Worm (Caenorhabditis elegans) whole organism, early embryonic: ENCODE data around the gene wip-1.
"Not testable (repeated sequence)": the region's sequence is repeated elsewhere in the genome, so short reads cannot be mapped to it uniquely, and the experiment has no call there.

Experiments
- B0310.2 ChIP-seq: sonication (generic microtip); optimal IDR thresholded peaks from 2 replicates; lab custom pipeline; 2016; ENCODE audit warnings: mild to moderate bottlenecking, missing genetic modification characterization, missing compliant biosample characterization
- F13C5.2 ChIP-seq: sonication (generic microtip); optimal IDR thresholded peaks from 2 replicates; lab custom pipeline; 2017; ENCODE audit warnings: mild to moderate bottlenecking, missing genetic modification characterization, inconsistent platforms, missing compliant biosample characterization
- aly-1 ChIP-seq: sonication (generic microtip); optimal IDR thresholded peaks from 2 replicates; lab custom pipeline; 2016; ENCODE audit warnings: missing genetic modification characterization, missing compliant biosample characterization
- ama-1 ChIP-seq: fragments of 150-350 bp; optimal IDR thresholded peaks from 2 replicates; lab custom pipeline; 2014
- ceh-13 ChIP-seq: fragments of 200-800 bp; sonication (Bioruptor generic); optimal IDR thresholded peaks from 2 replicates; lab custom pipeline; 2018; ENCODE audit warnings: mild to moderate bottlenecking, missing genetic modification characterization, missing compliant biosample characterization
- ceh-36 ChIP-seq: sonication (generic microtip); optimal IDR thresholded peaks from 2 replicates; lab custom pipeline; 2016; ENCODE audit warnings: missing genetic modification characterization, inconsistent platforms, missing compliant biosample characterization
- ets-7 ChIP-seq: sonication (generic microtip); optimal IDR thresholded peaks from 2 replicates; lab custom pipeline; 2016; ENCODE audit warnings: missing genotype, missing genetic modification characterization, missing compliant biosample characterization
- flt-1 ChIP-seq: fragments of 200-800 bp; sonication (Bioruptor generic); IDR thresholded peaks from 2 replicates; pipeline ENCODE4 v1.3.6; 2022; ENCODE audit warnings: missing genetic modification characterization, missing compliant biosample characterization
- hmbx-1 ChIP-seq: sonication (generic microtip); optimal IDR thresholded peaks from 2 replicates; lab custom pipeline; 2016; ENCODE audit warnings: mild to moderate bottlenecking, missing genetic modification characterization, missing compliant biosample characterization
- hmg-4 ChIP-seq: fragments of 200-800 bp; sonication (Bioruptor generic); optimal IDR thresholded peaks from 2 replicates; lab custom pipeline; 2018; ENCODE audit warnings: mild to moderate bottlenecking, missing genetic modification characterization, missing compliant biosample characterization
- hnd-1 ChIP-seq: sonication (generic microtip); optimal IDR thresholded peaks from 2 replicates; lab custom pipeline; 2016; ENCODE audit warnings: missing genetic modification characterization, missing compliant biosample characterization
- pes-1 ChIP-seq: fragments of 200-800 bp; sonication (Bioruptor generic); IDR thresholded peaks from 2 replicates; pipeline ENCODE4 v1.3.6; 2022; ENCODE audit warnings: missing genetic modification reagents, missing genetic modification characterization, missing compliant biosample characterization
- scrt-1 ChIP-seq: fragments of 200-800 bp; sonication (Bioruptor generic); IDR thresholded peaks from 2 replicates; pipeline ENCODE4 v1.3.6; 2022; ENCODE audit warnings: missing genetic modification characterization, missing compliant biosample characterization
- sea-1 ChIP-seq: fragments of 200-800 bp; sonication (Bioruptor generic); conservative IDR thresholded peaks from 2 replicates; pipeline ENCODE4 v1.3.6; 2022; ENCODE audit warnings: missing genetic modification characterization, missing compliant biosample characterization
- tbx-11 ChIP-seq: fragments of 200-800 bp; sonication (Bioruptor generic); IDR thresholded peaks from 2 replicates; pipeline ENCODE4 v1.3.6; 2022; ENCODE audit warnings: missing genetic modification characterization, missing compliant biosample characterization
- tbx-37 ChIP-seq: fragments of 200-800 bp; sonication (Bioruptor generic); conservative IDR thresholded peaks from 2 replicates; pipeline ENCODE4 v1.3.6; 2022; ENCODE audit warnings: missing genetic modification reagents, missing genetic modification characterization, missing compliant biosample characterization
- tra-4 ChIP-seq: sonication (generic microtip); optimal IDR thresholded peaks from 2 replicates; lab custom pipeline; 2017; ENCODE audit warnings: missing genetic modification characterization, missing compliant biosample characterization

Gene wip-1

ce11 chrIII:5047740-5048139 lies 29.3 kb downstream of the wip-1 start, which contains the start of gene C45G9.5:
TSS of gene C45G9.5 (plus strand) at chrIII:5048117.
- TF ChIP-seq scrt-1 (GFP tag; lab: Robert Waterston, UW) (no peak), aly-1 (no peak), F13C5.2 (no peak), B0310.2 (no peak), tbx-11 (no peak), hmbx-1 (no peak), ceh-36 (no peak), tra-4 (tag; lab: Kevin White, UChicago) (no peak), ama-1 (no peak), pes-1 (GFP tag; lab: Robert Waterston, UW) (no peak), ceh-13 (GFP tag; lab: Kevin White, UChicago) (no peak), ets-7 (tag; lab: Kevin White, UChicago) (no peak), tbx-37 (GFP tag; lab: Robert Waterston, UW) (no peak), sea-1 (no peak), flt-1 (GFP tag; lab: Robert Waterston, UW) (no peak)

- no peak for TF ChIP-seq aly-1
- no peak for TF ChIP-seq hmbx-1
- no peak for TF ChIP-seq hmg-4 (GFP tag; lab: Kevin White, UChicago)
- TF ChIP-seq ets-7 (tag; lab: Kevin White, UChicago), result no peak
- no peak for TF ChIP-seq F13C5.2
- no peak for TF ChIP-seq tra-4 (tag; lab: Kevin White, UChicago)
- no peak for TF ChIP-seq ama-1
- TF ChIP-seq ceh-36, result no peak
- TF ChIP-seq tbx-37 (GFP tag; lab: Robert Waterston, UW), result no peak
- TF ChIP-seq pes-1 (GFP tag; lab: Robert Waterston, UW), result no peak
- no peak for TF ChIP-seq sea-1
- TF ChIP-seq scrt-1 (GFP tag; lab: Robert Waterston, UW), result no peak
- TF ChIP-seq ceh-13 (GFP tag; lab: Kevin White, UChicago), result no peak
- TF ChIP-seq B0310.2, result no peak
- no peak for TF ChIP-seq flt-1 (GFP tag; lab: Robert Waterston, UW)
- no peak for TF ChIP-seq hnd-1 (tag; lab: Kevin White, UChicago)
- TF ChIP-seq tbx-11, result no peak
These were observed 33.5 kb downstream of the wip-1 start, which contains the start of gene C45G9.15 for ce11 chrIII:5051949-5052348. TSS of gene C45G9.15 (minus strand) at chrIII:5052049.

DNA sequence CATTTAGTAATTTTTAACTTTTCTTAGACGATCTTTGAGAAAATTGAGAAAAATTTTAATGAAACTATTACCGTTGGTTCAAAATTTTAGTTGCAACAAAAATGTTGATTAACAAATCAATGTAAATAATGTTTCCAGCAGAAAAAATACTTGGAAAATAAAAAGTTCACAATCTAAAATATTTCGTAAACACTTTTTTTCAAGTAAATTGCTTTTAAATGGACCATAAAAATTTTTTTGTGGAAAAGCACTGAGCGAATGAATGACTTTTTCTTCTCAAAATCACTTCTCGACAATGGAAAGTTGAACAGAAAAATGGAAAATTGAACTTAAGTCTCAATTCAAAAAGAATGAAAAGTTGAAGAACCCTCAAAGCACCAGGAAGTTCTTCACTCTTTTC lies 35.1 kb downstream of the wip-1 start, which contains the start of gene C45G9.8:
C45G9.8 (minus strand) TSS at position 101 of the 400 bp plus-strand sequence.
- TF ChIP-seq tbx-11 (no peak), ama-1 (no peak), ets-7 (tag; lab: Kevin White, UChicago) (no peak), tra-4 (tag; lab: Kevin White, UChicago) (no peak), sea-1 (no peak), B0310.2 (no peak), aly-1 (no peak), F13C5.2 (no peak), hnd-1 (tag; lab: Kevin White, UChicago) (no peak)

DNA sequence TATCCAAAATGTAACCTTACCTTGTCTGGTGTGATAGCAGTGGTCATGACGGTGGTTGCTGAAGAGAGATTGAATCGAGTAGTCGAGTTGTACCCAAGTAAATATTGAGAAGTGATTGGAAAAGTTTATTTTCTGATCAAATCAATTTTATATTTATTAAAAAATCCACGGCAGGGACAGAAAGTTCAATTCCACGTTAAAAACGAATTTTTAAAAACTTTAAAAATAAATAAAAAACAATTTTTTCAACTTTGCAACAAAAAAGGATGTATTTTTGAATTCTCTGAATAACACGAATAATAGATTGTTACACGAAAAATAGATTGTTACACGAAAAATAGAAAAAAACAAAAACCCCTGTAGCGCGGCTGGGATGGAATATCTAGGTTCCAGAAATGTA lies 37.3 kb downstream of the wip-1 start, which contains the start of gene C45G9.9:
C45G9.9 (minus strand) TSS at position 101 of the 400 bp plus-strand sequence.
- not testable (repeated sequence) for TF ChIP-seq tbx-37 (GFP tag; lab: Robert Waterston, UW); flt-1 (GFP tag; lab: Robert Waterston, UW); ets-7 (tag; lab: Kevin White, UChicago)

ce11 chrIII:5061798-5062197 lies 43.4 kb downstream of the wip-1 start, which contains the start of gene C45G9.10:
TSS of gene C45G9.10 (minus strand) at chrIII:5061898.
- TF ChIP-seq ceh-36, result no peak
- no peak for TF ChIP-seq B0310.2
- no peak for TF ChIP-seq ceh-13 (GFP tag; lab: Kevin White, UChicago)
- TF ChIP-seq hmbx-1, result no peak
- TF ChIP-seq tbx-37 (GFP tag; lab: Robert Waterston, UW), result no peak
- TF ChIP-seq aly-1, result no peak
- TF ChIP-seq pes-1 (GFP tag; lab: Robert Waterston, UW), result no peak
- TF ChIP-seq hnd-1 (tag; lab: Kevin White, UChicago), result no peak
- no peak for TF ChIP-seq flt-1 (GFP tag; lab: Robert Waterston, UW)
- TF ChIP-seq tra-4 (tag; lab: Kevin White, UChicago), result no peak
- no peak for TF ChIP-seq hmg-4 (GFP tag; lab: Kevin White, UChicago)
- TF ChIP-seq F13C5.2, result no peak
- TF ChIP-seq scrt-1 (GFP tag; lab: Robert Waterston, UW), result no peak
- no peak for TF ChIP-seq ama-1

DNA sequence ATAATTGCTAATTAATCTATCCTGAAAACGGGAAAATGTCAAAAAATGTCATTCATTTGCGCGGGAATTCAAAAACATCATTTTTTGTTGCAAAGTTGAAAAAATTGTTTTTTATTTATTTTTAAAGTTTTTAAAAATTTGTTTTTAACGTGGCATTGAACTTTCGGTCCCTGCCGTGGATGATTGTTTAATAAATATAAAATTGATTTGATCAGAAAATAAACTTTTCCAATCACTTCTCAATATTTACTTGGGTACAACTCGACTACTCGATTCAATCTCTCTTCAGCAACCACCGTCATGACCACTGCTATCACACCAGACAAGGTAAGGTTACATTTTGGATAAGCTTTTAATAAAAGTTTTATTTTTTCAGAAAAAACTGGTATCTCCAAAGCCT lies 44.0 kb downstream of the wip-1 start, which contains the start of gene C45G9.4:
C45G9.4 (plus strand) TSS at position 301 of the 400 bp plus-strand sequence.
- not testable (repeated sequence) for TF ChIP-seq B0310.2; ama-1; hnd-1 (tag; lab: Kevin White, UChicago)

DNA sequence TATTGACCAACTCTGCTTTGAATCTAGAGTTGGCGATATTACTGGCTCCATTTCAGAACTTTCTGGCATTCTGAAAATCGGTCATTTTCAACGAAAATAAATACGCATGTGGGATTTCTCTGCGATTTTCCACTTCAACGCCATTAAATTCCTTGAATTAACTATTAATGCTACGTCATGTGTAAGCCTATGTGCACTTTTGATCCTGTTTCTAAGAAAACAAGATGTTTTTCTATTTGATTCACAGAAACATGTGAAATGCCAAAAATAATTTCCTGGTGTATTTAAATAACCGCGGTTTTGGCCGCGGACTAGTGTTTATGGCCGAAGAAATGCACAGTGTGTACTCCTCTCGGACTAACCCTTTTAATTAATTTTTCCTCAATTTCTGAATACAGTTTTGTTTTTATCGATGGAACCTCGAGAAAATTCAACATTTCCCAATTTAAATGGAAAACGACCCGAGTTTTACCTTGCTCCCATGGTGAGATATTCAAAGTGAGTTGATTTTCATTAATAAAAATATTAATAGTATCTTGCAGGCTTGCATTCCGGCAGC lies 50.3 kb downstream of the wip-1 start, which contains the start of the genes C45G9.11 and C45G9.2:
C45G9.11 (minus strand) TSS at position 51 of the 559 bp plus-strand sequence.
C45G9.2 (plus strand) TSS at position 392 of the 559 bp plus-strand sequence.
- TF ChIP-seq hmg-4 (GFP tag; lab: Kevin White, UChicago) (no peak), tra-4 (tag; lab: Kevin White, UChicago) (no peak), sea-1 (no peak), F13C5.2 (peak; percentile 59), hnd-1 (tag; lab: Kevin White, UChicago) (no peak), hmbx-1 (no peak), ceh-36 (no peak), tbx-11 (no peak), tbx-37 (GFP tag; lab: Robert Waterston, UW) (peak; percentile 82; the same call in 1 of the 2 replicates), pes-1 (GFP tag; lab: Robert Waterston, UW) (no peak), ceh-13 (GFP tag; lab: Kevin White, UChicago) (no peak), B0310.2 (no peak), flt-1 (GFP tag; lab: Robert Waterston, UW) (0 out of 2 replicates have a peak, but pooled peaks have one; percentile 21), aly-1 (no peak), ets-7 (tag; lab: Kevin White, UChicago) (no peak), ama-1 (no peak), scrt-1 (GFP tag; lab: Robert Waterston, UW) (no peak)
